Worm (Caenorhabditis elegans) whole organism, young adult: Measurements from ENCODE around the gene ife-2.

ENCODE experiments used
- F49E8.2 ChIP-seq: sonication (generic microtip); optimal IDR thresholded peaks from 3 replicates; lab custom pipeline; 2017; ENCODE audit warnings: missing genetic modification characterization, mild to moderate bottlenecking, missing compliant biosample characterization, antibody characterized with exemption, moderate library complexity; ENCODE audit not compliant: insufficient read depth
- Y67H2A.10 ChIP-seq: fragments of 200-800 bp; sonication (Bioruptor generic); conservative IDR thresholded peaks from 2 replicates; pipeline ENCODE4 v1.3.6; 2022; ENCODE audit warnings: missing genetic modification reagents, missing genetic modification characterization, missing compliant biosample characterization
- Y79H2A.3 ChIP-seq: fragments of 200-800 bp; sonication (Bioruptor generic); conservative IDR thresholded peaks from 2 replicates; pipeline ENCODE4 v1.3.6; 2022; ENCODE audit warnings: missing genetic modification reagents, missing genetic modification characterization, missing compliant biosample characterization
- atf-7 ChIP-seq: sonication (generic microtip); optimal IDR thresholded peaks from 2 replicates; lab custom pipeline; 2017; ENCODE audit warnings: mild to moderate bottlenecking, missing genetic modification characterization, missing compliant biosample characterization
- bed-1 ChIP-seq: fragments of 200-800 bp; sonication (Bioruptor generic); IDR thresholded peaks from 2 replicates; pipeline ENCODE4 v1.3.6; 2022; ENCODE audit warnings: missing genetic modification reagents, missing genetic modification characterization, missing compliant biosample characterization
- bed-2 ChIP-seq: fragments of 200-800 bp; sonication (Bioruptor generic); IDR thresholded peaks from 2 replicates; pipeline ENCODE4 v1.3.6; 2022; ENCODE audit warnings: missing genetic modification reagents, missing genetic modification characterization, missing compliant biosample characterization
- egl-18 ChIP-seq: fragments of 200-800 bp; sonication (Bioruptor generic); IDR thresholded peaks from 2 replicates; pipeline ENCODE4 v1.3.6; 2022; ENCODE audit warnings: missing genetic modification reagents, missing genetic modification characterization, missing compliant biosample characterization
- hrde-1 ChIP-seq: sonication (generic microtip); optimal IDR thresholded peaks from 2 replicates; lab custom pipeline; 2016; ENCODE audit warnings: missing genetic modification characterization, mild to moderate bottlenecking, missing compliant biosample characterization, moderate library complexity, missing genotype, missing genetic modification reagents, borderline replicate concordance
- hsf-1 ChIP-seq: fragments of 200-800 bp; sonication (Bioruptor generic); IDR thresholded peaks from 2 replicates; pipeline ENCODE4 v1.3.6; 2022; ENCODE audit warnings: missing genetic modification reagents, missing genetic modification characterization, missing compliant biosample characterization
- let-526 ChIP-seq: fragments of 200-800 bp; sonication (Bioruptor generic); IDR thresholded peaks from 2 replicates; pipeline ENCODE4 v1.3.6; 2022; ENCODE audit warnings: missing genetic modification reagents, missing genetic modification characterization, missing compliant biosample characterization
- mes-4 ChIP-seq: sonication (generic microtip); optimal IDR thresholded peaks from 2 replicates; lab custom pipeline; 2016; ENCODE audit warnings: missing genotype, missing genetic modification characterization, missing compliant biosample characterization
- nhr-27 ChIP-seq: fragments of 200-800 bp; sonication (Bioruptor generic); optimal IDR thresholded peaks from 2 replicates; lab custom pipeline; 2018; ENCODE audit warnings: mild to moderate bottlenecking, missing genetic modification characterization, moderate library complexity, missing compliant biosample characterization
- rpc-1 ChIP-seq, 2 experiments: fragments of 150-350 bp in 1 of 2; sonication (generic microtip) in 1 of 2; optimal IDR thresholded peaks; 2 replicates each; lab custom pipeline; 2014 to 2018; ENCODE audit warnings: missing biosample characterization in 1 of 2, missing genetic modification characterization in 1 of 2, missing genetic modification reagents in 1 of 2, missing genotype in 1 of 2
- snpc-1.1 ChIP-seq: sonication (generic microtip); optimal IDR thresholded peaks from 2 replicates; lab custom pipeline; 2017; ENCODE audit warnings: missing genetic modification characterization, mild to moderate bottlenecking, missing compliant biosample characterization, antibody characterized with exemption, moderate library complexity, missing genotype, missing genetic modification reagents; ENCODE audit not compliant: insufficient read depth
- snpc-4 ChIP-seq, 5 experiments: fragments of 150-350 bp in 1 of 5; sonication (generic microtip) in 4 of 5; optimal IDR thresholded peaks; 2 replicates each; lab custom pipeline; 2014 to 2018; ENCODE audit warnings: missing genetic modification characterization in 5 of 5, missing biosample characterization in 3 of 5, antibody characterized with exemption in 2 of 5, mild to moderate bottlenecking in 2 of 5, missing compliant biosample characterization in 2 of 5, missing genotype in 2 of 5, moderate library complexity in 2 of 5, missing genetic modification reagents in 1 of 5
- somi-1 ChIP-seq: fragments of 200-800 bp; sonication (Bioruptor generic); optimal IDR thresholded peaks from 2 replicates; lab custom pipeline; 2018; ENCODE audit warnings: mild to moderate bottlenecking, missing genetic modification characterization, missing compliant biosample characterization
- sptf-2 ChIP-seq: fragments of 200-800 bp; sonication (Bioruptor generic); optimal IDR thresholded peaks from 2 replicates; lab custom pipeline; 2018; ENCODE audit warnings: mild to moderate bottlenecking, missing genetic modification characterization, missing compliant biosample characterization
- ztf-25 ChIP-seq: fragments of 200-800 bp; sonication (Bioruptor generic); IDR thresholded peaks from 2 replicates; pipeline ENCODE4 v1.3.6; 2022; ENCODE audit warnings: missing genetic modification reagents, missing genetic modification characterization, missing compliant biosample characterization

The ife-2 gene

DNA sequence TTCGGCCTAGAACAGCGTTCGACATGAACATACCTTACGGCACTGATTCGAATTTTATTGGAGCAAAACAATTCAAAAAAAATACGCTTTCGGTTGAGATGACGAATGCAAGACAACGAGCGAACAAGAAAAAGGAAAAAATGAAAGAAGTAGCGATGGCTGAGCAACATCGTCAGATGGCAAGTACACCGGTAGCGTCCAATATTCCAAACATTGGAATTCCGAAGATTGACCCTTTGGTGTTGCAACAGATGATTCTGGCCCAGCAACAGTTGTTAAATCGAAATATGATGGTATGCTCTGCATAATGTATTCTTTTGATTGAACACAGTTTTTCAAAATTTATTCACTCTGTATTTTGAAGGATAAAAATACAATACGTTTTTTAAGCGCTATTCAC lies 49.9 kb downstream of the ife-2 start:
- TF ChIP-seq snpc-4 (GFP tag; optimal IDR thresholded peaks at IDR 0.05; lab: Kevin White, UChicago) (no peak), snpc-4 (tag; optimal IDR thresholded peaks at IDR 0.05; lab: Kevin White, UChicago) (no peak), hrde-1 (tag; lab: Kevin White, UChicago) (no peak), bed-1 (GFP tag; lab: Robert Waterston, UW) (no peak), snpc-1.1 (tag; lab: Kevin White, UChicago) (no peak), hsf-1 (GFP tag; lab: Robert Waterston, UW) (no peak), ztf-25 (GFP tag; lab: Robert Waterston, UW) (no peak), sptf-2 (GFP tag; lab: Kevin White, UChicago) (no peak), rpc-1 (optimal IDR thresholded peaks at IDR 0.05; lab: Kevin White, UChicago) (no peak), rpc-1 (tag; optimal IDR thresholded peaks at IDR 0.05; lab: Kevin White, UChicago) (no peak), nhr-27 (no peak), somi-1 (GFP tag; lab: Kevin White, UChicago) (no peak), egl-18 (GFP tag; lab: Robert Waterston, UW) (no peak), let-526 (GFP tag; lab: Robert Waterston, UW) (no peak), mes-4 (tag; lab: Kevin White, UChicago) (no peak), atf-7 (tag; lab: Kevin White, UChicago) (no peak), Y67H2A.10 (no peak), F49E8.2 (no peak), Y79H2A.3 (GFP tag; lab: Robert Waterston, UW) (no peak), bed-2 (no peak)
